Fruit fly (Drosophila melanogaster) Kc167 (cell line): ENCODE results near the gene CdGAPr.

Experiments used
- Sin3A ChIP-seq: fragments of >200 bp; optimal IDR thresholded peaks from 2 replicates; lab custom pipeline; 2018; ENCODE audit warnings: missing external identifiers
- insv ChIP-seq: fragments of >200 bp; optimal IDR thresholded peaks from 3 replicates; lab custom pipeline; 2018; ENCODE audit warnings: missing external identifiers
- ttk ChIP-seq: sonication (Bioruptor generic); optimal IDR thresholded peaks from 2 replicates; lab custom pipeline; 2017; ENCODE audit warnings: missing external identifiers

- TF ChIP-seq ttk (lab: Kevin White, UChicago) (no peak), insv (lab: Kevin White, UChicago) (no peak), Sin3A (no peak)
These were observed 41.1 kb downstream of the CdGAPr start for dm6 chr2L:19750571-19750970.
